Worm (Caenorhabditis elegans): ENCODE results near the gene K08B5.1.

The K08B5.1 gene

ce11 chrX:16590803-16591202 is 32.6 kb downstream of the K08B5.1 start (continued):
- TF ChIP-seq unc-3 (GFP tag; conservative IDR thresholded peaks at IDR 0.05) = peak; percentile 63
- no peak for TF ChIP-seq unc-3 (tag; optimal IDR thresholded peaks at IDR 0.05)
- peak; percentile 63 for TF ChIP-seq ref-2 (tag; optimal IDR thresholded peaks at IDR 0.05)
- TF ChIP-seq T23F11.4 (GFP tag; optimal IDR thresholded peaks at IDR 0.05) = peak; percentile 38
- no peak for TF ChIP-seq hlh-30 (tag; optimal IDR thresholded peaks at IDR 0.05; ENCODE audit: insufficient read depth)
- peak; percentile 32 for TF ChIP-seq rnt-1 (tag; optimal IDR thresholded peaks at IDR 0.05)
- no peak for TF ChIP-seq unc-42 (tag; optimal IDR thresholded peaks at IDR 0.05)
- peak; percentile 36 for TF ChIP-seq dve-1 (tag; optimal IDR thresholded peaks at IDR 0.05)
- peak; percentile 40 for TF ChIP-seq unc-86 (tag; optimal IDR thresholded peaks at IDR 0.05)
- TF ChIP-seq nfya-1 (tag; optimal IDR thresholded peaks at IDR 0.05) = peak; percentile 38
- no peak for TF ChIP-seq mec-3 (tag; optimal IDR thresholded peaks at IDR 0.05; ENCODE audit: borderline replicate concordance)
- peak; percentile 23 for TF ChIP-seq ahr-1 (tag; optimal IDR thresholded peaks at IDR 0.05)
- peak; percentile 20 for TF ChIP-seq K09A11.1 (tag; optimal IDR thresholded peaks at IDR 0.05; ENCODE audit: insufficient read depth)
- peak; percentile 41 for TF ChIP-seq tbx-2 (tag; optimal IDR thresholded peaks at IDR 0.05)
- TF ChIP-seq ttx-3 (tag; optimal IDR thresholded peaks at IDR 0.05) = peak; percentile 12
- TF ChIP-seq fax-1 (tag; optimal IDR thresholded peaks at IDR 0.05) = peak; percentile 59
- peak; percentile 23 for TF ChIP-seq dmd-4 (tag; optimal IDR thresholded peaks at IDR 0.05; ENCODE audit: borderline replicate concordance)
- peak; percentile 38 for TF ChIP-seq hlh-13 (GFP tag; optimal IDR thresholded peaks at IDR 0.05)
- TF ChIP-seq pag-3 (tag; optimal IDR thresholded peaks at IDR 0.05; ENCODE audit: borderline replicate concordance) = no peak
- no peak for TF ChIP-seq hlh-8 (tag; optimal IDR thresholded peaks at IDR 0.05)
- peak; percentile 41 for TF ChIP-seq ceh-2 (tag; optimal IDR thresholded peaks at IDR 0.05)
- no peak for TF ChIP-seq pha-2 (tag; optimal IDR thresholded peaks at IDR 0.05)
- peak; percentile 80 for TF ChIP-seq sdc-2 (tag; optimal IDR thresholded peaks at IDR 0.05)
- TF ChIP-seq ceh-18 (tag; optimal IDR thresholded peaks at IDR 0.05) = peak; percentile 18
- peak; percentile 19 for TF ChIP-seq odd-2 (tag; optimal IDR thresholded peaks at IDR 0.05)
- peak; percentile 69 for TF ChIP-seq che-1 (tag; optimal IDR thresholded peaks at IDR 0.05)
- peak; percentile 22 for TF ChIP-seq ceh-34 (tag; optimal IDR thresholded peaks at IDR 0.05)
- TF ChIP-seq elt-4 (tag; optimal IDR thresholded peaks at IDR 0.05) = no peak
- no peak for TF ChIP-seq ceh-24 (tag; optimal IDR thresholded peaks at IDR 0.05)
- peak; percentile 22 for TF ChIP-seq K02D7.2 (tag; optimal IDR thresholded peaks at IDR 0.05)
- no peak for TF ChIP-seq ets-4 (tag; optimal IDR thresholded peaks at IDR 0.05)
- TF ChIP-seq hlh-15 (tag; optimal IDR thresholded peaks at IDR 0.05) = no peak
- TF ChIP-seq hlh-6 (tag; optimal IDR thresholded peaks at IDR 0.05) = peak; percentile 41
- TF ChIP-seq pax-1 (tag; optimal IDR thresholded peaks at IDR 0.05) = no peak
- peak; percentile 28 for TF ChIP-seq ceh-48 (tag; optimal IDR thresholded peaks at IDR 0.05)
- peak; percentile 48 for TF ChIP-seq gmeb-2 (tag; optimal IDR thresholded peaks at IDR 0.05)
- peak; percentile 41 for TF ChIP-seq nhr-232 (tag; optimal IDR thresholded peaks at IDR 0.05)
- peak; percentile 48 for TF ChIP-seq ztf-16 (tag; optimal IDR thresholded peaks at IDR 0.05)
- TF ChIP-seq lim-6 (tag; optimal IDR thresholded peaks at IDR 0.05) = no peak
- peak; percentile 24 for TF ChIP-seq madf-2 (tag; optimal IDR thresholded peaks at IDR 0.05)
- TF ChIP-seq elt-2 (tag; optimal IDR thresholded peaks at IDR 0.05) = peak; percentile 73
- no peak for TF ChIP-seq eyg-1 (tag; optimal IDR thresholded peaks at IDR 0.05)
- TF ChIP-seq Y22D7AL.16 (tag; optimal IDR thresholded peaks at IDR 0.05) = peak; percentile 54
- TF ChIP-seq pha-4 (tag; optimal IDR thresholded peaks at IDR 0.05) = no peak
- peak; percentile 9; the same call in 1 of the 2 replicates for TF ChIP-seq sox-2 (GFP tag; IDR thresholded peaks at IDR 0.05)
- no peak for TF ChIP-seq F13H6.1 (tag; optimal IDR thresholded peaks at IDR 0.05)
- TF ChIP-seq pqm-1 (tag; optimal IDR thresholded peaks at IDR 0.05) = no peak
- no peak for TF ChIP-seq ceh-9 (tag; optimal IDR thresholded peaks at IDR 0.05)
- peak; percentile 38 for TF ChIP-seq lin-11 (tag; optimal IDR thresholded peaks at IDR 0.05)

Measured in whole organism, late embryonic.